Worm (Caenorhabditis elegans) whole organism, L2 larva: ENCODE data around the gene snt-2.

ENCODE experiments used
- blmp-1 ChIP-seq: sonication (generic microtip); optimal IDR thresholded peaks from 2 replicates; lab custom pipeline; 2017; ENCODE audit warnings: missing genetic modification characterization, mild to moderate bottlenecking, missing compliant biosample characterization, antibody characterized with exemption, moderate library complexity; ENCODE audit not compliant: insufficient read depth
- ceh-16 ChIP-seq: fragments of 150-350 bp; optimal IDR thresholded peaks from 2 replicates; lab custom pipeline; 2014; ENCODE audit warnings: missing biosample characterization, missing genetic modification characterization
- ceh-82 ChIP-seq: fragments of 150-350 bp; optimal IDR thresholded peaks from 2 replicates; lab custom pipeline; 2014; ENCODE audit warnings: missing biosample characterization, missing genetic modification characterization
- lsy-2 ChIP-seq, 2 experiments: fragments of 150-350 bp in 1 of 2; sonication (generic microtip) in 1 of 2; optimal IDR thresholded peaks; 2 replicates each; lab custom pipeline; 2014 to 2017; ENCODE audit warnings: missing biosample characterization in 2 of 2, missing genetic modification characterization in 2 of 2
- mbf-1 ChIP-seq: sonication (generic microtip); optimal IDR thresholded peaks from 2 replicates; lab custom pipeline; 2017; ENCODE audit warnings: missing biosample characterization, missing genetic modification characterization
- nhr-237 ChIP-seq: fragments of 150-350 bp; optimal IDR thresholded peaks from 2 replicates; lab custom pipeline; 2014; ENCODE audit warnings: missing biosample characterization, missing genetic modification characterization
- nhr-25 ChIP-seq: fragments of 150-350 bp; sonication (generic microtip); optimal IDR thresholded peaks from 3 replicates; lab custom pipeline; 2014; ENCODE audit warnings: missing biosample characterization, missing genetic modification characterization
- nhr-77 ChIP-seq: fragments of 150-350 bp; optimal IDR thresholded peaks from 2 replicates; lab custom pipeline; 2014; ENCODE audit warnings: missing biosample characterization, missing genetic modification characterization
- sem-4 ChIP-seq: fragments of 150-350 bp; optimal IDR thresholded peaks from 2 replicates; lab custom pipeline; 2014; ENCODE audit warnings: missing biosample characterization, missing genetic modification reagents, missing genetic modification characterization
- sma-9 ChIP-seq, 2 experiments: fragments of 150-350 bp in 1 of 2; sonication (generic microtip) in 1 of 2; optimal IDR thresholded peaks; 2 replicates each; lab custom pipeline; 2014 to 2016; ENCODE audit warnings: missing genetic modification characterization in 2 of 2, mild to moderate bottlenecking in 1 of 2, missing biosample characterization in 1 of 2, missing compliant biosample characterization in 1 of 2, missing genetic modification reagents in 1 of 2, moderate library complexity in 1 of 2
- snpc-4 ChIP-seq: fragments of 150-350 bp; optimal IDR thresholded peaks from 2 replicates; lab custom pipeline; 2014; ENCODE audit warnings: missing biosample characterization, missing genetic modification characterization
- unc-62 ChIP-seq: fragments of 150-350 bp; optimal IDR thresholded peaks from 2 replicates; lab custom pipeline; 2014; ENCODE audit warnings: missing biosample characterization, missing genetic modification reagents, missing genetic modification characterization
- ztf-11 ChIP-seq: sonication (generic microtip); optimal IDR thresholded peaks from 2 replicates; lab custom pipeline; 2017; ENCODE audit warnings: missing biosample characterization, missing genetic modification characterization

DNA sequence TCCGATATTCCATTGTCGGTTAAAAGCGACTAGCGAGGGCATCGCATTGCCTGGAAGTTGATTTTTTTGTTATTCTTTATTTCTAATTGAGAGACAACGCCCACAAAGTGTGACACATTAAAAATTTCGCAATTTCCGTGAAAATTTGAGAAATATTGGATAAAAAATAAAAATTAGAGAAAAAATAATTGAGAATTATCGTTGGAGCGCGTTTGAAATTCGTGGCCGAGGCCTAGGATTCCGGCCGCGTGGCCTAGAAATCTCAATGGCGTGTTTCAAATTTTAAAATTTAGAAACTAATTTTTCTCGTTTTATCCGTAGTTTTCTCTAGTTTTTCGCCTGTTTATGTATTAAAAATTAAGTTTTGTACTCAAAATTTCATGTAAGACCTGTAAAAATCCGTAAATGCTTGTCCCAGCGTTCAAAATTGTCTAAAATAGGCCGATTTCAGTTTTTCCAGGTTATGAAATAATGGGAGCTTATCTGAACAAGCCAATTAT lies 10.2 kb downstream of the snt-2 start, which contains the start of the genes dagl-2 and ppm-1.G:
- TF ChIP-seq nhr-77 (tag; lab: Kevin White, UChicago) (no peak), unc-62 (GFP tag; lab: Kevin White, UChicago) (no peak), blmp-1 (no peak), nhr-237 (tag; lab: Kevin White, UChicago) (no peak), sem-4 (tag; lab: Kevin White, UChicago) (no peak), sma-9 (GFP tag; optimal IDR thresholded peaks at IDR 0.05; lab: Kevin White, UChicago) (peak; percentile 55), sma-9 (tag; optimal IDR thresholded peaks at IDR 0.05; lab: Kevin White, UChicago) (no peak), nhr-25 (tag; lab: Kevin White, UChicago) (peak; percentile 62), ceh-82 (tag; lab: Kevin White, UChicago) (no peak), snpc-4 (tag; lab: Kevin White, UChicago) (peak; percentile 8), ztf-11 (tag; lab: Kevin White, UChicago) (no peak), lsy-2 (tag; optimal IDR thresholded peaks at IDR 0.05; lab: Kevin White, UChicago) (peak; percentile 63 to 89), mbf-1 (tag; lab: Kevin White, UChicago) (no peak), ceh-16 (tag; lab: Kevin White, UChicago) (no peak)
